Worm (Caenorhabditis elegans) whole organism, late embryonic: Measurements from ENCODE around the gene Y39E4A.1.

Experiments
- F13H6.1 ChIP-seq: sonication (generic microtip); optimal IDR thresholded peaks from 2 replicates; lab custom pipeline; 2016; ENCODE audit warnings: missing genetic modification characterization, missing compliant biosample characterization
- K09A11.1 ChIP-seq: sonication (generic microtip); optimal IDR thresholded peaks from 2 replicates; lab custom pipeline; 2017; ENCODE audit warnings: antibody characterized with exemption, mild to moderate bottlenecking, missing genetic modification characterization, missing compliant biosample characterization; ENCODE audit not compliant: insufficient read depth
- T23F11.4 ChIP-seq: fragments of 200-800 bp; sonication (Bioruptor generic); optimal IDR thresholded peaks from 2 replicates; lab custom pipeline; 2018; ENCODE audit warnings: mild to moderate bottlenecking, missing genetic modification characterization, missing compliant biosample characterization
- ahr-1 ChIP-seq: sonication (generic microtip); optimal IDR thresholded peaks from 2 replicates; lab custom pipeline; 2016; ENCODE audit warnings: missing genetic modification characterization, missing compliant biosample characterization
- ama-1 ChIP-seq: fragments of 150-350 bp; optimal IDR thresholded peaks from 2 replicates; lab custom pipeline; 2014
- ceh-18 ChIP-seq: sonication (generic microtip); optimal IDR thresholded peaks from 2 replicates; lab custom pipeline; 2016; ENCODE audit warnings: missing genetic modification characterization, missing compliant biosample characterization
- ceh-2 ChIP-seq: sonication (generic microtip); optimal IDR thresholded peaks from 2 replicates; lab custom pipeline; 2016; ENCODE audit warnings: missing genotype, missing genetic modification characterization, missing compliant biosample characterization
- ceh-22 ChIP-seq: sonication (generic microtip); optimal IDR thresholded peaks from 2 replicates; lab custom pipeline; 2017; ENCODE audit warnings: missing biosample characterization, missing genetic modification characterization
- ceh-24 ChIP-seq: sonication (generic microtip); optimal IDR thresholded peaks from 2 replicates; lab custom pipeline; 2016; ENCODE audit warnings: mild to moderate bottlenecking, missing genetic modification characterization, missing compliant biosample characterization
- ceh-30 ChIP-seq: fragments of 150-350 bp; optimal IDR thresholded peaks from 2 replicates; lab custom pipeline; 2014; ENCODE audit warnings: missing biosample characterization, missing genetic modification characterization
- ceh-31 ChIP-seq: sonication (generic microtip); optimal IDR thresholded peaks from 2 replicates; lab custom pipeline; 2016; ENCODE audit warnings: missing genetic modification characterization, missing compliant biosample characterization
- ceh-34 ChIP-seq: sonication (generic microtip); optimal IDR thresholded peaks from 2 replicates; lab custom pipeline; 2016; ENCODE audit warnings: mild to moderate bottlenecking, missing genetic modification characterization, missing compliant biosample characterization
- ceh-45 ChIP-seq: fragments of 200-800 bp; sonication (Bioruptor generic); IDR thresholded peaks from 2 replicates; pipeline ENCODE4 v1.3.6; 2022; ENCODE audit warnings: missing genetic modification reagents, missing genetic modification characterization, missing compliant biosample characterization
- ceh-48 ChIP-seq: sonication (generic microtip); optimal IDR thresholded peaks from 2 replicates; lab custom pipeline; 2016; ENCODE audit warnings: missing genetic modification characterization, inconsistent platforms, missing compliant biosample characterization
- ceh-6 ChIP-seq: fragments of 200-800 bp; sonication (Bioruptor generic); optimal IDR thresholded peaks from 2 replicates; lab custom pipeline; 2018; ENCODE audit warnings: mild to moderate bottlenecking, missing genetic modification characterization, missing compliant biosample characterization
- ceh-9 ChIP-seq: sonication (generic microtip); optimal IDR thresholded peaks from 2 replicates; lab custom pipeline; 2016; ENCODE audit warnings: mild to moderate bottlenecking, missing genetic modification characterization, inconsistent platforms, missing compliant biosample characterization
- che-1 ChIP-seq: sonication (generic microtip); optimal IDR thresholded peaks from 2 replicates; lab custom pipeline; 2016; ENCODE audit warnings: mild to moderate bottlenecking, missing genetic modification characterization, missing compliant biosample characterization
- dve-1 ChIP-seq: sonication (generic microtip); optimal IDR thresholded peaks from 2 replicates; lab custom pipeline; 2017; ENCODE audit warnings: antibody characterized with exemption, mild to moderate bottlenecking, missing genetic modification characterization, missing compliant biosample characterization
- elt-4 ChIP-seq: sonication (generic microtip); optimal IDR thresholded peaks from 2 replicates; lab custom pipeline; 2016; ENCODE audit warnings: missing genetic modification characterization, missing compliant biosample characterization
- ets-4 ChIP-seq: sonication (generic microtip); optimal IDR thresholded peaks from 2 replicates; lab custom pipeline; 2016; ENCODE audit warnings: missing genetic modification characterization, missing compliant biosample characterization
- eyg-1 ChIP-seq: sonication (generic microtip); optimal IDR thresholded peaks from 2 replicates; lab custom pipeline; 2016; ENCODE audit warnings: missing genotype, missing genetic modification characterization, missing compliant biosample characterization
- fax-1 ChIP-seq: sonication (generic microtip); optimal IDR thresholded peaks from 2 replicates; lab custom pipeline; 2016; ENCODE audit warnings: missing genotype, missing genetic modification characterization, missing compliant biosample characterization
- fkh-10 ChIP-seq: fragments of 150-350 bp; optimal IDR thresholded peaks from 2 replicates; lab custom pipeline; 2014; ENCODE audit warnings: missing biosample characterization, missing genetic modification reagents, missing genetic modification characterization
- gmeb-2 ChIP-seq: sonication (generic microtip); optimal IDR thresholded peaks from 2 replicates; lab custom pipeline; 2016; ENCODE audit warnings: missing genetic modification characterization, inconsistent platforms, missing compliant biosample characterization
- hlh-13 ChIP-seq: fragments of 200-800 bp; sonication (Bioruptor generic); optimal IDR thresholded peaks from 2 replicates; lab custom pipeline; 2018; ENCODE audit warnings: mild to moderate bottlenecking, missing genetic modification characterization, missing compliant biosample characterization
- hlh-30 ChIP-seq: sonication (generic microtip); optimal IDR thresholded peaks from 2 replicates; lab custom pipeline; 2017; ENCODE audit warnings: antibody characterized with exemption, missing genetic modification characterization, missing compliant biosample characterization; ENCODE audit not compliant: insufficient read depth
- hlh-6 ChIP-seq: sonication (generic microtip); optimal IDR thresholded peaks from 2 replicates; lab custom pipeline; 2016; ENCODE audit warnings: missing genotype, missing genetic modification characterization, missing compliant biosample characterization
- hlh-8 ChIP-seq: sonication (generic microtip); optimal IDR thresholded peaks from 2 replicates; lab custom pipeline; 2016; ENCODE audit warnings: missing genotype, missing genetic modification characterization, missing compliant biosample characterization
- lim-6 ChIP-seq: sonication (generic microtip); optimal IDR thresholded peaks from 2 replicates; lab custom pipeline; 2016; ENCODE audit warnings: missing genetic modification characterization, missing compliant biosample characterization
- lin-11 ChIP-seq: fragments of 200-800 bp; sonication (Bioruptor generic); optimal IDR thresholded peaks from 2 replicates; lab custom pipeline; 2018; ENCODE audit warnings: mild to moderate bottlenecking, missing genetic modification characterization, missing compliant biosample characterization
- madf-2 ChIP-seq: sonication (generic microtip); optimal IDR thresholded peaks from 2 replicates; lab custom pipeline; 2017; ENCODE audit warnings: missing genetic modification characterization, missing compliant biosample characterization
- mec-3 ChIP-seq: sonication (generic microtip); optimal IDR thresholded peaks from 2 replicates; lab custom pipeline; 2016; ENCODE audit warnings: borderline replicate concordance, missing genetic modification characterization, missing compliant biosample characterization
- nhr-232 ChIP-seq: sonication (generic microtip); optimal IDR thresholded peaks from 2 replicates; lab custom pipeline; 2016; ENCODE audit warnings: missing genetic modification characterization, missing compliant biosample characterization
- pag-3 ChIP-seq: sonication (generic microtip); optimal IDR thresholded peaks from 2 replicates; lab custom pipeline; 2016; ENCODE audit warnings: missing compliant biosample characterization, missing genetic modification characterization, borderline replicate concordance
- pax-1 ChIP-seq: fragments of 150-350 bp; optimal IDR thresholded peaks from 2 replicates; lab custom pipeline; 2014; ENCODE audit warnings: missing biosample characterization, missing genetic modification characterization
- pha-2 ChIP-seq: sonication (generic microtip); optimal IDR thresholded peaks from 2 replicates; lab custom pipeline; 2017; ENCODE audit warnings: mild to moderate bottlenecking, missing genetic modification characterization, missing compliant biosample characterization
- pha-4 ChIP-seq: fragments of 150-350 bp; optimal IDR thresholded peaks from 2 replicates; lab custom pipeline; 2018; ENCODE audit warnings: missing biosample characterization, missing genetic modification reagents, missing genetic modification characterization
- pros-1 ChIP-seq: fragments of 150-350 bp; optimal IDR thresholded peaks from 2 replicates; lab custom pipeline; 2014; ENCODE audit warnings: missing biosample characterization, missing genetic modification reagents, missing genetic modification characterization
- sdc-2 ChIP-seq: sonication (generic microtip); optimal IDR thresholded peaks from 2 replicates; lab custom pipeline; 2016; ENCODE audit warnings: missing genotype, missing genetic modification characterization, missing compliant biosample characterization
- sox-2 ChIP-seq: fragments of 200-800 bp; sonication (Bioruptor generic); IDR thresholded peaks from 2 replicates; pipeline ENCODE4 v1.3.6; 2022; ENCODE audit warnings: missing genetic modification reagents, missing genetic modification characterization, missing compliant biosample characterization
- syd-9 ChIP-seq: sonication (generic microtip); optimal IDR thresholded peaks from 2 replicates; lab custom pipeline; 2016; ENCODE audit warnings: mild to moderate bottlenecking, missing genetic modification characterization, moderate library complexity, missing compliant biosample characterization
- ttx-3 ChIP-seq: sonication (generic microtip); optimal IDR thresholded peaks from 2 replicates; lab custom pipeline; 2016; ENCODE audit warnings: missing genetic modification reagents, missing genetic modification characterization, missing compliant biosample characterization
- unc-42 ChIP-seq: sonication (generic microtip); optimal IDR thresholded peaks from 2 replicates; lab custom pipeline; 2016; ENCODE audit warnings: missing genotype, missing genetic modification characterization, missing compliant biosample characterization
- unc-55 ChIP-seq: sonication (generic microtip); optimal IDR thresholded peaks from 2 replicates; lab custom pipeline; 2017; ENCODE audit warnings: missing biosample characterization, missing genetic modification reagents, missing genetic modification characterization
- zip-5 ChIP-seq: sonication (generic microtip); optimal IDR thresholded peaks from 2 replicates; lab custom pipeline; 2016; ENCODE audit warnings: missing genetic modification characterization, missing compliant biosample characterization

Y39E4A.1 gene

ce11 chrIII:12951362-12952228 lies at the start of gene Y39E4A.1:
TSS of gene Y39E4A.1 (plus strand) at chrIII:12951412.
- TF ChIP-seq ets-4 (no peak), elt-4 (tag; lab: Kevin White, UChicago) (no peak), ceh-48 (tag; lab: Kevin White, UChicago) (peak; percentile 44)

- TF ChIP-seq pros-1 (tag; lab: Kevin White, UChicago) (no peak), pha-2 (tag; lab: Kevin White, UChicago) (no peak), ceh-24 (tag; lab: Kevin White, UChicago) (no peak), fax-1 (tag; lab: Kevin White, UChicago) (no peak), unc-55 (GFP tag; lab: Kevin White, UChicago) (peak; percentile 77)
- TF ChIP-seq, all 69 proteins: peak for 1
Measured at ce11 chrIII:12904052-12904451, 47.2 kb upstream of the Y39E4A.1 start.

- peak; percentile 81 for TF ChIP-seq pax-1 (tag; lab: Kevin White, UChicago)
- TF ChIP-seq syd-9 (tag; lab: Kevin White, UChicago) = peak; percentile 32
- no peak for TF ChIP-seq eyg-1 (tag; lab: Kevin White, UChicago)
- TF ChIP-seq pha-4 (tag; lab: Kevin White, UChicago) = no peak
- peak; percentile 21 for TF ChIP-seq ceh-6 (GFP tag; lab: Kevin White, UChicago)
- TF ChIP-seq ceh-45 (GFP tag; lab: Robert Waterston, UW) = 0 out of 2 replicates have a peak, but pooled peaks have one; percentile 31
- TF ChIP-seq ceh-9 (tag; lab: Kevin White, UChicago) = no peak
- TF ChIP-seq ceh-2 = peak; percentile 67
- TF ChIP-seq elt-4 (tag; lab: Kevin White, UChicago) = no peak
- TF ChIP-seq sox-2 (GFP tag; lab: Robert Waterston, UW) = peak; percentile 96
- peak; percentile 51 for TF ChIP-seq ttx-3
- no peak for TF ChIP-seq nhr-232 (tag; lab: Kevin White, UChicago)
- peak; percentile 31 for TF ChIP-seq fkh-10 (GFP tag; lab: Kevin White, UChicago)
- TF ChIP-seq dve-1 (tag; lab: Kevin White, UChicago) = peak; percentile 77
- TF ChIP-seq zip-5 (tag; lab: Kevin White, UChicago) = no peak
- TF ChIP-seq pag-3 (tag; lab: Kevin White, UChicago) = no peak
- peak; percentile 86 for TF ChIP-seq ceh-30
- no peak for TF ChIP-seq T23F11.4 (GFP tag; lab: Kevin White, UChicago)
- TF ChIP-seq hlh-6 (tag; lab: Kevin White, UChicago) = peak; percentile 58
- TF ChIP-seq ceh-34 (tag; lab: Kevin White, UChicago) = peak; percentile 91
- TF ChIP-seq sdc-2 (tag; lab: Kevin White, UChicago) = peak; percentile 21
- peak; percentile 71 for TF ChIP-seq lim-6 (tag; lab: Kevin White, UChicago)
- peak; percentile 86 for TF ChIP-seq ceh-48 (tag; lab: Kevin White, UChicago)
- peak; percentile 94 for TF ChIP-seq ceh-18 (tag; lab: Kevin White, UChicago)
- no peak for TF ChIP-seq mec-3 (tag; lab: Kevin White, UChicago)
- TF ChIP-seq K09A11.1 (tag; lab: Kevin White, UChicago) = peak; percentile 50
- peak; percentile 31 for TF ChIP-seq ahr-1 (tag; lab: Kevin White, UChicago)
- TF ChIP-seq che-1 (tag; lab: Kevin White, UChicago) = no peak
- peak; percentile 36 for TF ChIP-seq gmeb-2 (tag; lab: Kevin White, UChicago)
- peak; percentile 52 for TF ChIP-seq madf-2 (tag; lab: Kevin White, UChicago)
- peak; percentile 61 for TF ChIP-seq ets-4
- TF ChIP-seq ama-1 (lab: Kevin White, UChicago) = no peak
- TF ChIP-seq hlh-8 (tag; lab: Kevin White, UChicago) = no peak
- TF ChIP-seq hlh-13 (GFP tag; lab: Kevin White, UChicago) = no peak
- peak; percentile 24 for TF ChIP-seq lin-11 (tag; lab: Kevin White, UChicago)
- peak; percentile 99 for TF ChIP-seq ceh-31 (tag; lab: Kevin White, UChicago)
- peak; percentile 43 for TF ChIP-seq F13H6.1 (tag; lab: Kevin White, UChicago)
- TF ChIP-seq unc-42 = peak; percentile 98
- TF ChIP-seq hlh-30 (tag; lab: Kevin White, UChicago) = peak; percentile 82
- TF ChIP-seq pros-1 (tag; lab: Kevin White, UChicago) = peak; percentile 11
- TF ChIP-seq unc-55 (GFP tag; lab: Kevin White, UChicago) = peak; percentile 78
- TF ChIP-seq ceh-22 (tag; lab: Kevin White, UChicago) = peak; percentile 38
Measured at ce11 chrIII:12904987-12905541, 46.1 kb upstream of the Y39E4A.1 start, which contains the start of gene cox-5A. TSS of gene cox-5A (plus strand) at chrIII:12905491.
